Worm (Caenorhabditis elegans) whole organism, L1 larva: Measurements from ENCODE around the gene K10C9.4.
A peak's percentile ranks its signal among the peaks of the same experiment; 100 is the strongest.

Experiments
- C16A3.4 ChIP-seq: fragments of 150-350 bp; optimal IDR thresholded peaks from 2 replicates; lab custom pipeline; 2014; ENCODE audit warnings: missing biosample characterization, missing genetic modification characterization
- C34B4.2 ChIP-seq: sonication (generic microtip); optimal IDR thresholded peaks from 2 replicates; lab custom pipeline; 2017; ENCODE audit warnings: mild to moderate bottlenecking, missing genetic modification characterization, missing compliant biosample characterization
- F16B12.6 ChIP-seq: fragments of 150-350 bp; optimal IDR thresholded peaks from 2 replicates; lab custom pipeline; 2014; ENCODE audit warnings: missing biosample characterization, missing genetic modification characterization
- Y116A8C.19 ChIP-seq: sonication (generic microtip); optimal IDR thresholded peaks from 2 replicates; lab custom pipeline; 2016; ENCODE audit warnings: missing compliant biosample characterization, missing genetic modification characterization, borderline replicate concordance
- ama-1 ChIP-seq: fragments of 150-350 bp; optimal IDR thresholded peaks from 2 replicates; lab custom pipeline; 2014
- ceh-8 ChIP-seq: fragments of 200-800 bp; sonication (Bioruptor generic); optimal IDR thresholded peaks from 2 replicates; lab custom pipeline; 2018; ENCODE audit warnings: mild to moderate bottlenecking, missing genetic modification characterization, moderate library complexity, missing compliant biosample characterization
- ceh-82 ChIP-seq, 3 experiments: fragments of 150-350 bp in 1 of 3; sonication (generic microtip) in 2 of 3; optimal IDR thresholded peaks; 2 replicates each; lab custom pipeline; 2014 to 2017; ENCODE audit warnings: missing biosample characterization in 3 of 3, missing genetic modification characterization in 3 of 3
- ceh-88 ChIP-seq: fragments of 200-800 bp; sonication (Bioruptor generic); IDR thresholded peaks from 2 replicates; pipeline ENCODE4 v1.3.6; 2022; ENCODE audit warnings: missing genetic modification characterization, missing compliant biosample characterization
- ceh-90 ChIP-seq: sonication (generic microtip); optimal IDR thresholded peaks from 2 replicates; lab custom pipeline; 2016; ENCODE audit warnings: missing genetic modification characterization, missing compliant biosample characterization
- dpl-1 ChIP-seq, 3 experiments: fragments of 150-350 bp in 2 of 3; sonication (generic microtip) in 1 of 3; optimal IDR thresholded peaks; 2 replicates each; lab custom pipeline; 2014 to 2017; ENCODE audit warnings: missing biosample characterization in 3 of 3, missing genetic modification characterization in 3 of 3, missing genetic modification reagents in 3 of 3
- dsc-1 ChIP-seq: sonication (generic microtip); optimal IDR thresholded peaks from 2 replicates; lab custom pipeline; 2016; ENCODE audit warnings: mild to moderate bottlenecking, missing genetic modification characterization, missing compliant biosample characterization
- efl-1 ChIP-seq, 4 experiments: fragments of 150-350 bp; optimal IDR thresholded peaks in 3 of 4; peaks in 1 of 4; 1 replicate in 1 of 4; 2 replicates in 3 of 4; lab custom pipeline; 2014; ENCODE audit warnings: missing biosample characterization in 2 of 4, missing genetic modification characterization in 2 of 4, missing genetic modification reagents in 2 of 4
- egl-27 ChIP-seq, 2 experiments: fragments of 150-350 bp in 1 of 2; sonication (generic microtip); optimal IDR thresholded peaks; 3 replicates each; lab custom pipeline; 2017 to 2018; ENCODE audit warnings: missing biosample characterization in 2 of 2, missing genetic modification characterization in 2 of 2, missing genetic modification reagents in 2 of 2
- elt-2 ChIP-seq: sonication (generic microtip); optimal IDR thresholded peaks from 2 replicates; lab custom pipeline; 2016; ENCODE audit warnings: missing genetic modification characterization, mild to moderate bottlenecking, inconsistent platforms, missing compliant biosample characterization, missing genetic modification reagents
- fkh-10 ChIP-seq: sonication (generic microtip); optimal IDR thresholded peaks from 2 replicates; lab custom pipeline; 2017; ENCODE audit warnings: missing biosample characterization, missing genetic modification reagents, missing genetic modification characterization
- fos-1 ChIP-seq: fragments of 150-350 bp; optimal IDR thresholded peaks from 2 replicates; lab custom pipeline; 2014; ENCODE audit warnings: missing biosample characterization, missing genetic modification characterization
- grh-1 ChIP-seq: fragments of 200-800 bp; sonication (Bioruptor generic); IDR thresholded peaks from 2 replicates; pipeline ENCODE4 v1.3.6; 2022; ENCODE audit warnings: missing genetic modification reagents, missing genetic modification characterization, missing compliant biosample characterization
- hlh-4 ChIP-seq: sonication (generic microtip); optimal IDR thresholded peaks from 2 replicates; lab custom pipeline; 2016; ENCODE audit warnings: mild to moderate bottlenecking, missing genetic modification characterization, missing compliant biosample characterization
- hpl-2 ChIP-seq: fragments of 150-350 bp; optimal IDR thresholded peaks from 2 replicates; lab custom pipeline; 2014; ENCODE audit warnings: missing biosample characterization, missing genetic modification reagents, missing genetic modification characterization
- lin-13 ChIP-seq: fragments of 150-350 bp; optimal IDR thresholded peaks from 2 replicates; lab custom pipeline; 2014; ENCODE audit warnings: missing biosample characterization, missing genetic modification reagents, missing genetic modification characterization
- lin-14 ChIP-seq: fragments of 200-800 bp; sonication (Bioruptor generic); optimal IDR thresholded peaks from 2 replicates; lab custom pipeline; 2018; ENCODE audit warnings: mild to moderate bottlenecking, missing genetic modification characterization, moderate library complexity, missing compliant biosample characterization
- lin-15B ChIP-seq: fragments of 150-350 bp; sonication (generic microtip); optimal IDR thresholded peaks from 3 replicates; lab custom pipeline; 2014; ENCODE audit warnings: missing biosample characterization, missing genetic modification characterization
- lin-35 ChIP-seq, 2 experiments: fragments of 150-350 bp; optimal IDR thresholded peaks; 2 replicates each; lab custom pipeline; 2014; ENCODE audit warnings: missing biosample characterization in 2 of 2, missing genetic modification characterization in 2 of 2, missing genetic modification reagents in 2 of 2
- lin-39 ChIP-seq: fragments of 150-350 bp; optimal IDR thresholded peaks from 2 replicates; lab custom pipeline; 2014; ENCODE audit warnings: missing biosample characterization, missing genetic modification reagents, missing genetic modification characterization
- lir-3 ChIP-seq: sonication (generic microtip); optimal IDR thresholded peaks from 2 replicates; lab custom pipeline; 2016; ENCODE audit warnings: mild to moderate bottlenecking, missing genetic modification characterization, moderate library complexity, missing compliant biosample characterization; ENCODE audit not compliant: poor library complexity
- lsy-2 ChIP-seq, 2 experiments: fragments of 150-350 bp; optimal IDR thresholded peaks; 2 replicates each; lab custom pipeline; 2014; ENCODE audit warnings: missing biosample characterization in 2 of 2, missing genetic modification characterization in 2 of 2
- mab-9 ChIP-seq: fragments of 200-800 bp; sonication (Bioruptor generic); IDR thresholded peaks from 2 replicates; pipeline ENCODE4 v1.3.6; 2022; ENCODE audit warnings: missing genetic modification reagents, missing genetic modification characterization, missing compliant biosample characterization
- mdl-1 ChIP-seq, 2 experiments: fragments of 150-350 bp; optimal IDR thresholded peaks; 2 replicates each; lab custom pipeline; 2014 to 2017; ENCODE audit warnings: missing biosample characterization in 2 of 2, missing genetic modification characterization in 2 of 2, inconsistent platforms in 1 of 2
- mef-2 ChIP-seq: fragments of 150-350 bp; optimal IDR thresholded peaks from 2 replicates; lab custom pipeline; 2014; ENCODE audit warnings: missing biosample characterization, missing genetic modification characterization
- nhr-11 ChIP-seq: fragments of 150-350 bp; optimal IDR thresholded peaks from 2 replicates; lab custom pipeline; 2014; ENCODE audit warnings: missing biosample characterization, missing genetic modification characterization
- nhr-20 ChIP-seq: sonication (generic microtip); optimal IDR thresholded peaks from 2 replicates; lab custom pipeline; 2016; ENCODE audit warnings: mild to moderate bottlenecking, missing genetic modification characterization, missing compliant biosample characterization
- nhr-237 ChIP-seq: fragments of 150-350 bp; optimal IDR thresholded peaks from 2 replicates; lab custom pipeline; 2014; ENCODE audit warnings: missing biosample characterization, missing genetic modification characterization
- nhr-28 ChIP-seq: fragments of 150-350 bp; optimal IDR thresholded peaks from 2 replicates; lab custom pipeline; 2014; ENCODE audit warnings: missing biosample characterization, missing genetic modification characterization
- nhr-47 ChIP-seq: sonication (generic microtip); optimal IDR thresholded peaks from 2 replicates; lab custom pipeline; 2016; ENCODE audit warnings: mild to moderate bottlenecking, missing genetic modification characterization, moderate library complexity, missing compliant biosample characterization
- nhr-77 ChIP-seq: fragments of 150-350 bp; optimal IDR thresholded peaks from 2 replicates; lab custom pipeline; 2014; ENCODE audit warnings: missing biosample characterization, missing genetic modification characterization
- nhr-85 ChIP-seq: sonication (generic microtip); peaks from one replicate; lab custom pipeline; 2016; ENCODE audit warnings: missing genetic modification characterization, inconsistent platforms, missing compliant biosample characterization
- pqm-1 ChIP-seq: sonication (generic microtip); optimal IDR thresholded peaks from 3 replicates; lab custom pipeline; 2017; ENCODE audit warnings: missing biosample characterization, missing genetic modification characterization
- rnt-1 ChIP-seq: sonication (generic microtip); optimal IDR thresholded peaks from 2 replicates; lab custom pipeline; 2016; ENCODE audit warnings: mild to moderate bottlenecking, missing genetic modification characterization, moderate library complexity, missing compliant biosample characterization
- skn-1 ChIP-seq: fragments of 150-350 bp; optimal IDR thresholded peaks from 2 replicates; lab custom pipeline; 2014; ENCODE audit warnings: missing biosample characterization, missing genetic modification characterization
- sox-4 ChIP-seq: sonication (generic microtip); optimal IDR thresholded peaks from 2 replicates; lab custom pipeline; 2016; ENCODE audit warnings: missing genetic modification characterization, missing compliant biosample characterization
- sptf-1 ChIP-seq: fragments of 150-350 bp; optimal IDR thresholded peaks from 2 replicates; lab custom pipeline; 2014; ENCODE audit warnings: missing biosample characterization, missing genetic modification characterization
- sup-37 ChIP-seq: fragments of 200-800 bp; sonication (Bioruptor generic); optimal IDR thresholded peaks from 2 replicates; lab custom pipeline; 2018; ENCODE audit warnings: mild to moderate bottlenecking, missing genetic modification characterization, missing compliant biosample characterization
- swsn-7 ChIP-seq: sonication (generic microtip); optimal IDR thresholded peaks from 2 replicates; lab custom pipeline; 2016; ENCODE audit warnings: missing genetic modification characterization, missing compliant biosample characterization
- tbx-2 ChIP-seq: sonication (generic microtip); optimal IDR thresholded peaks from 2 replicates; lab custom pipeline; 2016; ENCODE audit warnings: missing genetic modification characterization, missing compliant biosample characterization
- tlp-1 ChIP-seq: fragments of 150-350 bp; optimal IDR thresholded peaks from 2 replicates; lab custom pipeline; 2014; ENCODE audit warnings: missing biosample characterization, missing genetic modification characterization
- unc-130 ChIP-seq: fragments of 150-350 bp; optimal IDR thresholded peaks from 2 replicates; lab custom pipeline; 2017; ENCODE audit warnings: missing biosample characterization, missing genetic modification characterization, inconsistent platforms
- unc-98 ChIP-seq: fragments of 200-800 bp; sonication (Bioruptor generic); IDR thresholded peaks from 2 replicates; pipeline ENCODE4 v1.3.6; 2022; ENCODE audit warnings: missing genetic modification characterization, missing compliant biosample characterization
- vab-15 ChIP-seq: sonication (generic microtip); optimal IDR thresholded peaks from 2 replicates; lab custom pipeline; 2017; ENCODE audit warnings: missing genotype, mild to moderate bottlenecking, missing genetic modification characterization, missing compliant biosample characterization
- xbp-1 ChIP-seq: sonication (generic microtip); optimal IDR thresholded peaks from 2 replicates; lab custom pipeline; 2016; ENCODE audit warnings: missing genetic modification characterization, missing compliant biosample characterization
- zag-1 ChIP-seq: fragments of 150-350 bp; optimal IDR thresholded peaks from 2 replicates; lab custom pipeline; 2014; ENCODE audit warnings: missing biosample characterization, missing genetic modification characterization
- zip-4 ChIP-seq: fragments of 200-800 bp; sonication (Bioruptor generic); optimal IDR thresholded peaks from 2 replicates; lab custom pipeline; 2018; ENCODE audit warnings: mild to moderate bottlenecking, missing genetic modification characterization, moderate library complexity, missing compliant biosample characterization
- ztf-11 ChIP-seq, 2 experiments: sonication (generic microtip); optimal IDR thresholded peaks; 2 replicates each; lab custom pipeline; 2016 to 2017; ENCODE audit warnings: missing genetic modification characterization in 2 of 2, missing biosample characterization in 1 of 2, missing compliant biosample characterization in 1 of 2
- ztf-4 ChIP-seq: fragments of 150-350 bp; optimal IDR thresholded peaks from 2 replicates; lab custom pipeline; 2014; ENCODE audit warnings: missing biosample characterization, missing genetic modification characterization

The K10C9.4 gene

DNA sequence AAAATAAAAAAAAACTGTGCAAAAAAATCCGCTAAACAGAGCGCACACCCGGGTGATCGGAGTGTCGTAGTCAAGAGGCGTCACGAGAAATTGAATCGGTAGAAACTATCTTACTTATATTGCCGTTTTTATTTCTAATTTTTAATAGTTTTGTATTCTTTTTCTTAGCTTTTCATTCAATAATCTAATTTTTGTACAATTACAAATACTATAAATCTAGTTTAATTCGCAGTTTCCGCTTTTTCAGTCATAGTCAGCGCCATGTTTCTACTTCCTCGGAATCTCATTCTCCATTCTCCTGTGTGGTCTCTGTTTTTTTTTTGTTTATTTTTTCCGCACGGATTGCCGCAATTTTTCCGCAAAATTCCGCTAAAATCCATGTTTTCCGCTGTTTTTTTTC is 49.0 kb downstream of the K10C9.4 start:
- TF ChIP-seq dpl-1 (GFP tag; optimal IDR thresholded peaks at IDR 0.05; lab: Kevin White, UChicago) (peak; percentile 48 to 61 (median 54)), lin-14 (GFP tag; lab: Kevin White, UChicago) (no peak), tbx-2 (tag; lab: Kevin White, UChicago) (peak; percentile 91), pqm-1 (no peak), mab-9 (GFP tag; lab: Robert Waterston, UW) (peak; percentile 76), xbp-1 (tag; lab: Kevin White, UChicago) (peak; percentile 78), unc-98 (GFP tag; lab: Robert Waterston, UW) (peak; percentile 97), ceh-8 (GFP tag; lab: Kevin White, UChicago) (peak; percentile 26), hlh-4 (tag; lab: Kevin White, UChicago) (peak; percentile 38), swsn-7 (tag; lab: Kevin White, UChicago) (peak; percentile 81), nhr-237 (peak; percentile 23), sptf-1 (tag; lab: Kevin White, UChicago) (no peak), dsc-1 (tag; lab: Kevin White, UChicago) (peak; percentile 85), ztf-4 (tag; lab: Kevin White, UChicago) (no peak), efl-1 (optimal IDR thresholded peaks at IDR 0.05; lab: Kevin White, UChicago) (peak; percentile 64 to 74), efl-1 (GFP tag; optimal IDR thresholded peaks at IDR 0.05 in 1 of 2; lab: Kevin White, UChicago) (peak; percentile 59 to 62), unc-130 (tag; lab: Kevin White, UChicago) (no peak), lin-13 (peak; percentile 31), elt-2 (tag; lab: Kevin White, UChicago) (peak; percentile 59), nhr-11 (no peak), rnt-1 (tag; lab: Kevin White, UChicago) (no peak), skn-1 (no peak), lir-3 (tag; lab: Kevin White, UChicago) (no peak), zag-1 (tag; lab: Kevin White, UChicago) (no peak), ceh-88 (GFP tag; lab: Robert Waterston, UW) (peak; percentile 87), nhr-47 (tag; lab: Kevin White, UChicago) (peak; percentile 93), mdl-1 (tag; optimal IDR thresholded peaks at IDR 0.05; lab: Kevin White, UChicago) (peak in 1 of 2 experiments; percentile 16), C16A3.4 (peak; percentile 69), ama-1 (lab: Kevin White, UChicago) (no peak), grh-1 (no peak), nhr-28 (no peak), lin-35 (GFP tag; optimal IDR thresholded peaks at IDR 0.05; lab: Kevin White, UChicago) (peak; percentile 71 to 74), nhr-20 (tag; lab: Kevin White, UChicago) (peak; percentile 83), Y116A8C.19 (tag; lab: Kevin White, UChicago) (peak; percentile 52), ztf-11 (tag; optimal IDR thresholded peaks at IDR 0.05; lab: Kevin White, UChicago) (peak in 1 of 2 experiments; percentile 99), fkh-10 (peak; percentile 20), lin-15B (tag; lab: Kevin White, UChicago) (peak; percentile 21), nhr-85 (tag; lab: Kevin White, UChicago) (peak; percentile 94), F16B12.6 (tag; lab: Kevin White, UChicago) (no peak), zip-4 (GFP tag; lab: Kevin White, UChicago) (peak; percentile 13), ceh-82 (tag; optimal IDR thresholded peaks at IDR 0.05; lab: Kevin White, UChicago) (peak; percentile 41 to 49 (median 42)), lsy-2 (tag; optimal IDR thresholded peaks at IDR 0.05; lab: Kevin White, UChicago) (peak; percentile 64 to 82), egl-27 (tag; optimal IDR thresholded peaks at IDR 0.05; lab: Kevin White, UChicago) (no peak), hpl-2 (GFP tag; lab: Kevin White, UChicago) (peak; percentile 61), ceh-90 (tag; lab: Kevin White, UChicago) (peak; percentile 81), vab-15 (tag; lab: Kevin White, UChicago) (peak; percentile 6), nhr-77 (peak; percentile 5), fos-1 (tag; lab: Kevin White, UChicago) (peak; percentile 36), sup-37 (GFP tag; lab: Kevin White, UChicago) (peak; percentile 62), mef-2 (no peak), lin-39 (tag; lab: Kevin White, UChicago) (peak; percentile 52), C34B4.2 (no peak), sox-4 (tag; lab: Kevin White, UChicago) (peak; percentile 86), tlp-1 (no peak)
